Fruit fly (Drosophila melanogaster) whole organism, prepupa: Measurements from ENCODE around the gene CG17751.

Experiments
- Blimp-1 ChIP-seq: fragments of 200-800 bp; sonication (Bioruptor generic); optimal IDR thresholded peaks from 3 replicates; lab custom pipeline; 2017; ENCODE audit warnings: missing biosample characterization, missing genetic modification characterization, mild to moderate bottlenecking, moderate library complexity, missing genetic modification reagents
- Eip75B ChIP-seq: fragments of 200-800 bp; sonication (Bioruptor generic); optimal IDR thresholded peaks from 3 replicates; lab custom pipeline; 2016; ENCODE audit warnings: missing biosample characterization, missing genetic modification characterization
- Ets21C ChIP-seq: fragments of 200-800 bp; sonication (Bioruptor generic); optimal IDR thresholded peaks from 3 replicates; lab custom pipeline; 2016; ENCODE audit warnings: missing biosample characterization, missing genetic modification characterization
- Sox102F ChIP-seq: fragments of 200-800 bp; sonication (Bioruptor generic); optimal IDR thresholded peaks from 2 replicates; lab custom pipeline; 2016; ENCODE audit warnings: missing biosample characterization, mild to moderate bottlenecking, missing genetic modification characterization
- Sox14 ChIP-seq: fragments of 200-800 bp; sonication (Bioruptor generic); optimal IDR thresholded peaks from 3 replicates; lab custom pipeline; 2016; ENCODE audit warnings: missing biosample characterization, missing genetic modification characterization
- salr ChIP-seq, 2 experiments: fragments of 200-800 bp; sonication (Bioruptor generic); optimal IDR thresholded peaks; 3 replicates each; lab custom pipeline; 2016 to 2018; ENCODE audit warnings: missing biosample characterization in 2 of 2, missing genetic modification characterization in 2 of 2, mild to moderate bottlenecking in 1 of 2
- svp ChIP-seq: fragments of 200-800 bp; sonication (Bioruptor generic); peaks from one replicate; lab custom pipeline; 2016; ENCODE audit warnings: missing biosample characterization, missing genetic modification characterization

- no peak for TF ChIP-seq Eip75B (GFP tag; lab: Kevin White, UChicago)
- TF ChIP-seq Sox14 (GFP tag; lab: Kevin White, UChicago), result no peak
- TF ChIP-seq Sox102F (GFP tag; lab: Kevin White, UChicago), result no peak
- TF ChIP-seq Ets21C, result no peak
- no peak for TF ChIP-seq Blimp-1 (GFP tag; lab: Kevin White, UChicago)
- TF ChIP-seq svp (GFP tag; lab: Kevin White, UChicago), result no peak
- TF ChIP-seq salr (GFP tag; optimal IDR thresholded peaks at IDR 0.05; lab: Kevin White, UChicago), result no peak
These were observed 20.7 kb upstream of the CG17751 start for dm6 chr3R:19586319-19586718.
